Worm (Caenorhabditis elegans) whole organism, L4/young adult: ENCODE data around the gene F46C8.1.

ENCODE experiments used
- dao-5 ChIP-seq: sonication (generic microtip); optimal IDR thresholded peaks from 2 replicates; lab custom pipeline; 2016; ENCODE audit warnings: missing genotype, missing genetic modification characterization, moderate library complexity, missing compliant biosample characterization
- him-1 ChIP-seq: sonication (generic microtip); optimal IDR thresholded peaks from 2 replicates; lab custom pipeline; 2016; ENCODE audit warnings: missing genotype, missing genetic modification reagents, missing genetic modification characterization, missing compliant biosample characterization

DNA sequence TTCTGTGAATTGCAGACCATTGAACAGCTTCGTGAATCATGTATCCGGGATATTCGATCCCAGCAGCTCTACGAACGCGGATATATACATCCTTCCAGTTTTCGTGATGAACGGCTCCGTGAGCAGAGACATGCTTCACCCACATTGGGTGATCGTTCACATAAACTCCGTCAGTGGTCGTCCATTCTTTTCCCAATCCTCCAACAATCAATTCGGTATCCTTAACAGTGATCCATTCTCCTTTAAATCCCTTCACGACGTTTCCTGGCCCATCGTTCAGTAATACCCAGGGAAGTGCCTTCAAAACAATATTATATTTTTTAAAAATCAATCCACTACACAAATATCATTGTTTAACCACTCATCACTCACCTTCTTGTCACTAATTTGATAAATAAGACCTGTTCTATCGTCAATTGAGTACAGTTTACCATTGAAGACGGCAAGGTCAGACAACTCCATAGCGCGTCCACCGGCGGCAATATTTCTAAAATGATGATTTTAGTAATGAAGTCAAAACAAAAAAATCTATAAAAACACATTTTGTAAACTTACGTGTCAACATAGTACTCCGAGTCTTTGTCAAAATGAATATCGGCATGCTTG lies 20.5 kb downstream of the F46C8.1 start:
- TF ChIP-seq him-1 (tag; lab: Kevin White, UChicago) (no peak), dao-5 (tag; lab: Kevin White, UChicago) (no peak)
